Fruit fly (Drosophila melanogaster) whole organism, embryonic: ENCODE results near the gene GluProRS.
A peak's percentile ranks its signal among the peaks of the same experiment; 100 is the strongest.

Source experiments
- CG10654 ChIP-seq: fragments of 200-800 bp; sonication (Bioruptor generic); optimal IDR thresholded peaks from 2 replicates; lab custom pipeline; 2016; ENCODE audit warnings: missing biosample characterization, missing genetic modification characterization
- CG12104 ChIP-seq: fragments of 200-800 bp; sonication (Bioruptor generic); optimal IDR thresholded peaks from 3 replicates; lab custom pipeline; 2016; ENCODE audit warnings: missing biosample characterization, missing genetic modification characterization
- CG12236 ChIP-seq: fragments of 200-800 bp; sonication (Bioruptor generic); optimal IDR thresholded peaks from 2 replicates; lab custom pipeline; 2016; ENCODE audit warnings: missing biosample characterization, missing genetic modification characterization
- CG14710 ChIP-seq: fragments of 200-800 bp; sonication (Bioruptor generic); optimal IDR thresholded peaks from 3 replicates; lab custom pipeline; 2019; ENCODE audit warnings: missing biosample characterization, mild to moderate bottlenecking, missing genetic modification characterization, moderate library complexity
- CG17186 ChIP-seq: fragments of 200-800 bp; sonication (Bioruptor generic); optimal IDR thresholded peaks from 3 replicates; lab custom pipeline; 2017; ENCODE audit warnings: missing biosample characterization, missing genetic modification reagents, missing genetic modification characterization
- CG17802 ChIP-seq: fragments of 200-800 bp; sonication (Bioruptor generic); optimal IDR thresholded peaks from 2 replicates; lab custom pipeline; 2018; ENCODE audit warnings: missing biosample characterization, mild to moderate bottlenecking, missing genetic modification characterization, moderate library complexity
- CG17912 ChIP-seq: fragments of 200-800 bp; sonication (Bioruptor generic); optimal IDR thresholded peaks from 2 replicates; lab custom pipeline; 2018; ENCODE audit warnings: missing biosample characterization, mild to moderate bottlenecking, missing genetic modification characterization
- CG2199 ChIP-seq: fragments of 200-800 bp; sonication (Bioruptor generic); IDR thresholded peaks from 3 replicates; pipeline ENCODE4 v1.3.6; 2022; ENCODE audit warnings: missing biosample characterization, missing genetic modification characterization
- CG31441 ChIP-seq: fragments of 200-800 bp; sonication (Bioruptor generic); IDR thresholded peaks from 2 replicates; pipeline ENCODE4 v1.3.6; 2022; ENCODE audit warnings: missing biosample characterization, missing genetic modification characterization
- CG5953 ChIP-seq: fragments of 200-800 bp; sonication (Bioruptor generic); IDR thresholded peaks from 2 replicates; pipeline ENCODE4 v1.3.6; 2022; ENCODE audit warnings: missing biosample characterization, missing genetic modification characterization
- CG6689 ChIP-seq: fragments of 200-800 bp; sonication (Bioruptor generic); IDR thresholded peaks from 2 replicates; pipeline ENCODE4 v1.3.6; 2022; ENCODE audit warnings: missing biosample characterization, missing genetic modification characterization
- CG6765 ChIP-seq: fragments of 200-800 bp; sonication (Bioruptor generic); optimal IDR thresholded peaks from 3 replicates; lab custom pipeline; 2017; ENCODE audit warnings: missing biosample characterization, mild to moderate bottlenecking, missing genetic modification characterization
- CG7556 ChIP-seq: fragments of 200-800 bp; sonication (Bioruptor generic); optimal IDR thresholded peaks from 2 replicates; lab custom pipeline; 2017; ENCODE audit warnings: missing biosample characterization, mild to moderate bottlenecking, missing genetic modification characterization
- CG8359 ChIP-seq: fragments of 200-800 bp; sonication (Bioruptor generic); optimal IDR thresholded peaks from 2 replicates; lab custom pipeline; 2017; ENCODE audit warnings: missing biosample characterization, mild to moderate bottlenecking, missing genetic modification characterization, borderline replicate concordance
- CG8765 ChIP-seq: fragments of 200-800 bp; sonication (Bioruptor generic); IDR thresholded peaks from 2 replicates; pipeline ENCODE4 v1.3.6; 2022; ENCODE audit warnings: missing biosample characterization, missing genetic modification characterization
- D19B ChIP-seq: fragments of 200-800 bp; sonication (Bioruptor generic); optimal IDR thresholded peaks from 2 replicates; lab custom pipeline; 2017; ENCODE audit warnings: missing biosample characterization, mild to moderate bottlenecking, missing genetic modification characterization
- Doc2 ChIP-seq: fragments of 200-800 bp; sonication (Bioruptor generic); IDR thresholded peaks from 2 replicates; pipeline ENCODE4 v1.3.6; 2022; ENCODE audit warnings: missing biosample characterization, missing genetic modification characterization
- Ets65A ChIP-seq: fragments of 200-800 bp; sonication (Bioruptor generic); peaks from one replicate; lab custom pipeline; 2016; ENCODE audit warnings: missing biosample characterization, missing genetic modification characterization
- Gug ChIP-seq: fragments of 200-800 bp; sonication (Bioruptor generic); IDR thresholded peaks from 4 replicates; pipeline ENCODE4 v1.3.6; 2022; ENCODE audit warnings: missing biosample characterization, missing genetic modification characterization
- H2.0 ChIP-seq: fragments of 200-800 bp; sonication (Bioruptor generic); IDR thresholded peaks from 2 replicates; pipeline ENCODE4 v1.3.6; 2022; ENCODE audit warnings: missing biosample characterization, missing genetic modification characterization
- Hand ChIP-seq: fragments of 200-800 bp; sonication (Bioruptor generic); optimal IDR thresholded peaks from 2 replicates; lab custom pipeline; 2017; ENCODE audit warnings: mild to moderate bottlenecking, missing biosample characterization, missing genetic modification reagents, missing genetic modification characterization
- Hmr ChIP-seq: fragments of 200-800 bp; sonication (Bioruptor generic); optimal IDR thresholded peaks from 3 replicates; lab custom pipeline; 2017; ENCODE audit warnings: mild to moderate bottlenecking, missing biosample characterization, missing genetic modification reagents, missing genetic modification characterization
- Hmx ChIP-seq: fragments of 200-800 bp; sonication (Bioruptor generic); optimal IDR thresholded peaks from 2 replicates; lab custom pipeline; 2016; ENCODE audit warnings: missing biosample characterization, missing genetic modification characterization
- Med ChIP-seq: fragments of 200-800 bp; sonication (Bioruptor generic); peaks from one replicate; lab custom pipeline; 2016; ENCODE audit warnings: missing biosample characterization, missing genetic modification characterization, mild to moderate bottlenecking, inconsistent platforms, moderate library complexity
- NFAT ChIP-seq: fragments of 200-800 bp; sonication (Bioruptor generic); IDR thresholded peaks from 2 replicates; pipeline ENCODE4 v1.3.6; 2022; ENCODE audit warnings: missing biosample characterization, missing genetic modification characterization
- NK7.1 ChIP-seq: fragments of 200-800 bp; sonication (Bioruptor generic); optimal IDR thresholded peaks from 3 replicates; lab custom pipeline; 2016; ENCODE audit warnings: missing biosample characterization, missing genetic modification characterization
- Oaz ChIP-seq: fragments of 200-800 bp; sonication (Bioruptor generic); IDR thresholded peaks from 2 replicates; pipeline ENCODE4 v1.3.6; 2022; ENCODE audit warnings: missing biosample characterization, missing genetic modification characterization
- Oli ChIP-seq: fragments of 200-800 bp; sonication (Bioruptor generic); optimal IDR thresholded peaks from 2 replicates; lab custom pipeline; 2018; ENCODE audit warnings: missing biosample characterization, mild to moderate bottlenecking, missing genetic modification characterization, moderate library complexity
- PHDP ChIP-seq: fragments of 200-800 bp; sonication (Bioruptor generic); optimal IDR thresholded peaks from 3 replicates; lab custom pipeline; 2018; ENCODE audit warnings: missing biosample characterization, mild to moderate bottlenecking, missing genetic modification characterization, moderate library complexity
- Pdp1 ChIP-seq, 2 experiments: fragments of 200-800 bp; sonication (Bioruptor generic); optimal IDR thresholded peaks; 3 replicates each; lab custom pipeline; 2016; ENCODE audit warnings: missing biosample characterization in 2 of 2, missing genetic modification characterization in 2 of 2, mild to moderate bottlenecking in 1 of 2, moderate library complexity in 1 of 2
- amos ChIP-seq: fragments of 200-800 bp; sonication (Bioruptor generic); IDR thresholded peaks from 2 replicates; pipeline ENCODE4 v1.3.6; 2022; ENCODE audit warnings: missing biosample characterization, missing genetic modification characterization; ENCODE audit not compliant: partially characterized antibody
- bigmax ChIP-seq: fragments of 200-800 bp; sonication (Bioruptor generic); optimal IDR thresholded peaks from 2 replicates; lab custom pipeline; 2018; ENCODE audit warnings: missing biosample characterization, mild to moderate bottlenecking, missing genetic modification characterization
- cas ChIP-seq: fragments of 200-800 bp; sonication (Bioruptor generic); IDR thresholded peaks from 2 replicates; pipeline ENCODE4 v1.3.6; 2022; ENCODE audit warnings: missing biosample characterization, missing genetic modification characterization
- chm ChIP-seq: fragments of 200-800 bp; sonication (Bioruptor generic); IDR thresholded peaks from 2 replicates; pipeline ENCODE4 v1.3.6; 2022; ENCODE audit warnings: missing biosample characterization, missing genetic modification characterization
- disco-r ChIP-seq: fragments of 200-800 bp; sonication (Bioruptor generic); optimal IDR thresholded peaks from 2 replicates; lab custom pipeline; 2016; ENCODE audit warnings: missing biosample characterization, missing genetic modification characterization
- emc ChIP-seq: fragments of 200-800 bp; sonication (Bioruptor generic); optimal IDR thresholded peaks from 2 replicates; lab custom pipeline; 2016; ENCODE audit warnings: missing biosample characterization, missing genetic modification characterization
- en ChIP-seq: fragments of 200-800 bp; sonication (Bioruptor generic); optimal IDR thresholded peaks from 2 replicates; lab custom pipeline; 2016; ENCODE audit warnings: missing biosample characterization, missing genetic modification characterization
- eve ChIP-seq, 2 experiments: fragments of >200 bp; optimal IDR thresholded peaks; 2 replicates each; lab custom pipeline; 2017; ENCODE audit warnings: missing biosample characterization in 2 of 2, missing genetic modification characterization in 2 of 2
- kni ChIP-seq: fragments of 200-800 bp; sonication (Bioruptor generic); optimal IDR thresholded peaks from 3 replicates; lab custom pipeline; 2017; ENCODE audit warnings: mild to moderate bottlenecking, missing biosample characterization, missing genetic modification reagents, missing genetic modification characterization
- lbe ChIP-seq: fragments of 200-800 bp; sonication (Bioruptor generic); optimal IDR thresholded peaks from 2 replicates; lab custom pipeline; 2016; ENCODE audit warnings: missing biosample characterization, mild to moderate bottlenecking, missing genetic modification characterization
- lilli ChIP-seq: fragments of 200-800 bp; sonication (Bioruptor generic); optimal IDR thresholded peaks from 3 replicates; lab custom pipeline; 2016; ENCODE audit warnings: missing biosample characterization, missing genetic modification characterization
- nom ChIP-seq: fragments of 200-800 bp; sonication (Bioruptor generic); optimal IDR thresholded peaks from 2 replicates; lab custom pipeline; 2017; ENCODE audit warnings: missing biosample characterization, missing genetic modification characterization, mild to moderate bottlenecking, moderate library complexity, missing genetic modification reagents
- pros ChIP-seq: fragments of 200-800 bp; sonication (Bioruptor generic); optimal IDR thresholded peaks from 3 replicates; lab custom pipeline; 2019; ENCODE audit warnings: missing biosample characterization, mild to moderate bottlenecking, missing genetic modification characterization, moderate library complexity
- sens-2 ChIP-seq: fragments of 200-800 bp; sonication (Bioruptor generic); IDR thresholded peaks from 2 replicates; pipeline ENCODE4 v1.3.6; 2022; ENCODE audit warnings: missing biosample characterization, missing genetic modification characterization
- sisA ChIP-seq: fragments of 200-800 bp; sonication (Bioruptor generic); IDR thresholded peaks from 2 replicates; pipeline ENCODE4 v1.3.6; 2022; ENCODE audit warnings: missing biosample characterization, missing genetic modification characterization
- sna ChIP-seq: fragments of 200-800 bp; sonication (Bioruptor generic); IDR thresholded peaks from 2 replicates; pipeline ENCODE4 v1.3.6; 2022; ENCODE audit warnings: missing biosample characterization, missing genetic modification characterization; ENCODE audit not compliant: partially characterized antibody
- trh ChIP-seq: fragments of 200-800 bp; sonication (Bioruptor generic); optimal IDR thresholded peaks from 2 replicates; lab custom pipeline; 2016; ENCODE audit warnings: missing biosample characterization, missing genetic modification characterization
- ttk ChIP-seq: fragments of 200-800 bp; sonication (Bioruptor generic); IDR thresholded peaks from 2 replicates; pipeline ENCODE4 v2.1.2; 2022; ENCODE audit warnings: missing biosample characterization, missing genetic modification characterization
- wek ChIP-seq: fragments of 200-800 bp; sonication (Bioruptor generic); optimal IDR thresholded peaks from 3 replicates; lab custom pipeline; 2018; ENCODE audit warnings: missing biosample characterization, mild to moderate bottlenecking, missing genetic modification characterization, moderate library complexity
- wor ChIP-seq: fragments of 200-800 bp; sonication (Bioruptor generic); IDR thresholded peaks from 2 replicates; pipeline ENCODE4 v1.3.6; 2022; ENCODE audit warnings: missing biosample characterization, missing genetic modification characterization
- zen ChIP-seq: fragments of 200-800 bp; sonication (Bioruptor generic); optimal IDR thresholded peaks from 3 replicates; lab custom pipeline; 2018; ENCODE audit warnings: missing biosample characterization, mild to moderate bottlenecking, missing genetic modification characterization, moderate library complexity

GluProRS gene

DNA sequence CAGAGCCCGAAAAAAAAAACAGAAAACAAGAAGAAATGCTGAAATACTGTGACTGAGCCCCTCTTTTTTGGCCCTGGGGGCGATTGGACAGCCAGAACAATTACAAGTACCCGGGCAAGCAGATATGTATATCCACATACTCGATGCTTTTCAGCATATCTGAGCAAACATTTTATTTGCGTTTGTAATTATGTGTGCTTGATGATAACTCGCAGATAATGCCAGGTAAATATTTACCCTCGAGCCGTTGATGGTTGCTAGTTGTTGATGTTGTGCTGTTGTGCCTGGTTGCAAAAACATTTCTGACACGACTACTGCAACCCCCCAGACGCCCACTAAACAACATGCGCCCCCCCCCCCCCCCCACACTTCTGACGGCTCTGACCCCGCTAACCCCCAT, 38.8 kb downstream of the GluProRS start (continued):
- TF ChIP-seq cas (GFP tag; lab: Robert Waterston, UW): no peak
- peak; percentile 48; the same call in 1 of the 2 replicates for TF ChIP-seq CG31441 (GFP tag; lab: Robert Waterston, UW)
- peak in 1 of 2 experiments; percentile 5 for TF ChIP-seq Pdp1 (GFP tag; optimal IDR thresholded peaks at IDR 0.05; lab: Kevin White, UChicago)
- TF ChIP-seq D19B: peak; percentile 21
- peak; percentile 30 for TF ChIP-seq kni
- TF ChIP-seq H2.0 (GFP tag; lab: Robert Waterston, UW): no peak
- TF ChIP-seq PHDP (tag; lab: Kevin White, UChicago): peak; percentile 56
- peak; percentile 38 for TF ChIP-seq nom (GFP tag; lab: Kevin White, UChicago)
- TF ChIP-seq CG7556: peak; percentile 29
- peak; percentile 75 for TF ChIP-seq Hmr (GFP tag; lab: Kevin White, UChicago)
- no peak for TF ChIP-seq sna (GFP tag; lab: Robert Waterston, UW)

- TF ChIP-seq Oaz: no peak
- TF ChIP-seq wek (GFP tag; lab: Kevin White, UChicago): no peak
- no peak for TF ChIP-seq CG8359 (GFP tag; lab: Kevin White, UChicago)
- no peak for TF ChIP-seq NK7.1 (GFP tag; lab: Kevin White, UChicago)
- no peak for TF ChIP-seq CG17802
- TF ChIP-seq disco-r (GFP tag; lab: Kevin White, UChicago): no peak
- no peak for TF ChIP-seq CG8765
- no peak for TF ChIP-seq bigmax (GFP tag; lab: Kevin White, UChicago)
- TF ChIP-seq chm (GFP tag; lab: Robert Waterston, UW): no peak
- no peak for TF ChIP-seq Gug (GFP tag; lab: Robert Waterston, UW)
- TF ChIP-seq wor: no peak
- no peak for TF ChIP-seq Hmx (GFP tag; lab: Kevin White, UChicago)
- TF ChIP-seq CG6765 (GFP tag; lab: Kevin White, UChicago): no peak
- TF ChIP-seq lilli: no peak
- no peak for TF ChIP-seq eve (GFP tag; optimal IDR thresholded peaks at IDR 0.05; lab: Kevin White, UChicago)
- peak; percentile 53 for TF ChIP-seq Ets65A
- no peak for TF ChIP-seq trh (GFP tag; lab: Kevin White, UChicago)
- TF ChIP-seq CG17186 (GFP tag; lab: Kevin White, UChicago): no peak
- no peak for TF ChIP-seq NFAT (GFP tag; lab: Robert Waterston, UW)
- TF ChIP-seq Hand: no peak
- TF ChIP-seq CG12236 (GFP tag; lab: Kevin White, UChicago): no peak
- 0 out of 2 replicates have a peak, but pooled peaks have one; percentile 23 for TF ChIP-seq sisA (GFP tag; lab: Robert Waterston, UW)
- TF ChIP-seq ttk (GFP tag; lab: Robert Waterston, UW): no peak
- TF ChIP-seq emc (GFP tag; lab: Kevin White, UChicago): no peak
- peak; percentile 78 for TF ChIP-seq Med (GFP tag; lab: Kevin White, UChicago)
- no peak for TF ChIP-seq CG14710
- TF ChIP-seq CG17912 (GFP tag; lab: Kevin White, UChicago): no peak
- TF ChIP-seq CG12104 (GFP tag; lab: Kevin White, UChicago): no peak
- no peak for TF ChIP-seq amos (GFP tag; lab: Robert Waterston, UW)
- TF ChIP-seq en: no peak
- TF ChIP-seq CG10654 (GFP tag; lab: Kevin White, UChicago): no peak
- TF ChIP-seq CG2199 (GFP tag; lab: Robert Waterston, UW): no peak
- TF ChIP-seq kni: no peak
- no peak for TF ChIP-seq Oli (tag; lab: Kevin White, UChicago)
- TF ChIP-seq sens-2 (GFP tag; lab: Robert Waterston, UW): no peak
- TF ChIP-seq pros (GFP tag; lab: Kevin White, UChicago): no peak
- TF ChIP-seq CG6689 (GFP tag; lab: Robert Waterston, UW): no peak
- no peak for TF ChIP-seq CG5953 (GFP tag; lab: Robert Waterston, UW)
- TF ChIP-seq lbe (GFP tag; lab: Kevin White, UChicago): peak; percentile 33
- no peak for TF ChIP-seq Doc2 (GFP tag; lab: Robert Waterston, UW)
- no peak for TF ChIP-seq zen (tag; lab: Kevin White, UChicago)
Measured at dm6 chr3R:23915967-23916366, 42.2 kb downstream of the GluProRS start.
